Fruit fly (Drosophila melanogaster) whole organism, wandering third instar larva: ENCODE measurements around the gene Cog2.

Experiments used
- CG32264 ChIP-seq: fragments of 200-800 bp; sonication (Bioruptor generic); optimal IDR thresholded peaks from 2 replicates; lab custom pipeline; 2016; ENCODE audit warnings: missing biosample characterization, missing genetic modification characterization
- CrebA ChIP-seq: fragments of 200-800 bp; sonication (Bioruptor generic); optimal IDR thresholded peaks from 2 replicates; lab custom pipeline; 2016; ENCODE audit warnings: missing biosample characterization, mild to moderate bottlenecking, missing genetic modification characterization, borderline replicate concordance
- GATAd ChIP-seq: sonication (Bioruptor generic); optimal IDR thresholded peaks from 2 replicates; lab custom pipeline; 2016; ENCODE audit warnings: missing biosample characterization, missing genetic modification characterization
- Hr78 ChIP-seq: fragments of >200 bp; optimal IDR thresholded peaks from 2 replicates; lab custom pipeline; 2017; ENCODE audit warnings: missing biosample characterization, missing genetic modification characterization
- Hr83 ChIP-seq: fragments of 200-300 bp; sonication (Bioruptor generic); optimal IDR thresholded peaks from 2 replicates; lab custom pipeline; 2016; ENCODE audit warnings: missing biosample characterization, mild to moderate bottlenecking, missing genetic modification characterization, moderate library complexity; ENCODE audit not compliant: poor library complexity, severe bottlenecking
- Jra ChIP-seq: sonication (Bioruptor generic); optimal IDR thresholded peaks from 2 replicates; lab custom pipeline; 2016; ENCODE audit warnings: missing biosample characterization, missing genetic modification characterization
- N ChIP-seq: fragments of >200 bp; optimal IDR thresholded peaks from 2 replicates; lab custom pipeline; 2018; ENCODE audit warnings: missing biosample characterization, missing external identifiers, missing genetic modification characterization
- OdsH ChIP-seq: fragments of 200-800 bp; sonication (Bioruptor generic); optimal IDR thresholded peaks from 2 replicates; lab custom pipeline; 2016; ENCODE audit warnings: missing biosample characterization, mild to moderate bottlenecking, missing genetic modification characterization
- br ChIP-seq: fragments of 200-800 bp; sonication (Bioruptor generic); optimal IDR thresholded peaks from 2 replicates; lab custom pipeline; 2016; ENCODE audit warnings: missing biosample characterization, missing genetic modification characterization
- brk ChIP-seq: fragments of 200-800 bp; sonication (Bioruptor generic); optimal IDR thresholded peaks from 2 replicates; lab custom pipeline; 2016; ENCODE audit warnings: missing biosample characterization, mild to moderate bottlenecking, missing genetic modification characterization
- dmrt93B ChIP-seq: fragments of 200-800 bp; sonication (Bioruptor generic); optimal IDR thresholded peaks from 2 replicates; lab custom pipeline; 2018; ENCODE audit warnings: missing biosample characterization, mild to moderate bottlenecking, missing genetic modification characterization
- h ChIP-seq: fragments of 200-800 bp; sonication (Bioruptor generic); optimal IDR thresholded peaks from 3 replicates; lab custom pipeline; 2016; ENCODE audit warnings: missing biosample characterization, mild to moderate bottlenecking, missing genetic modification characterization

DNA sequence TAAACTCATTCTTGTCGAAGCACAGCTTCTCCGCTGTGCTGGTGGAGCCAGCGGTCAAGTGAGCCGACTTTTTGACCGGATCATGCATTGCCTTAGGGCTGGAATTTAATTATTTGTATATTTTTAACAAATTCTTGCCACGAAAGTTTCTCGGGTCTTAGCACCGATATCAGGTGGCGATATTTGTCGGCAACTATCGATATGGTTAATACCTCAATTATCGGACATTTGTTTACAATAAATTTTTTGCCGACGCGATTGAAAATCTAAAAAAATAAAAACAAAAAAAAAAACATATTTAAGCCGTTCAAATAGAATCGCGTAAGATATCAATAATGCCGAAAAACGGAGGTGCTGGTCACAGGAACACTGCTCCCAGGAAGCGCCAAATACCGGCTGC lies at the start of gene Cog2, which contains the start of gene Trax:
- TF ChIP-seq Hr83: no peak
- no peak for TF ChIP-seq CG32264
- no peak for TF ChIP-seq OdsH
- no peak for TF ChIP-seq Hr78 (GFP tag; lab: Kevin White, UChicago)
- no peak for TF ChIP-seq N (GFP tag; lab: Kevin White, UChicago)
- no peak for TF ChIP-seq h (GFP tag; lab: Kevin White, UChicago)
- TF ChIP-seq Jra (GFP tag; lab: Kevin White, UChicago): no peak
- TF ChIP-seq GATAd: no peak
- no peak for TF ChIP-seq dmrt93B
- no peak for TF ChIP-seq br (GFP tag; lab: Kevin White, UChicago)
- TF ChIP-seq brk (GFP tag; lab: Kevin White, UChicago): no peak
- no peak for TF ChIP-seq CrebA
